Fruit fly (Drosophila melanogaster) whole organism, adult: ENCODE results near the gene mdy.

ENCODE experiments used
- CG33017 ChIP-seq: fragments of 200-800 bp; sonication (Bioruptor generic); optimal IDR thresholded peaks from 2 replicates; lab custom pipeline; 2018; ENCODE audit warnings: missing biosample characterization, mild to moderate bottlenecking, missing genetic modification characterization, moderate library complexity
- cic ChIP-seq: fragments of 200-800 bp; sonication (Bioruptor generic); optimal IDR thresholded peaks from 2 replicates; lab custom pipeline; 2017; ENCODE audit warnings: missing biosample characterization, mild to moderate bottlenecking, missing genetic modification characterization, moderate library complexity
- kay ChIP-seq: fragments of 200-800 bp; sonication (Bioruptor generic); peaks from one replicate; lab custom pipeline; 2016; ENCODE audit warnings: missing biosample characterization, missing genetic modification characterization, borderline replicate concordance
- ovo ChIP-seq: fragments of 200-800 bp; sonication (Bioruptor generic); optimal IDR thresholded peaks from 2 replicates; lab custom pipeline; 2016; ENCODE audit warnings: missing biosample characterization, missing genetic modification characterization

dm6 chr2L:16787548-16787947 lies 28.9 kb upstream of the mdy start:
- TF ChIP-seq kay (GFP tag; lab: Kevin White, UChicago) (no peak), ovo (GFP tag; lab: Kevin White, UChicago) (no peak), CG33017 (tag; lab: Kevin White, UChicago) (no peak), cic (GFP tag; lab: Kevin White, UChicago) (no peak)
